Worm (Caenorhabditis elegans) whole organism, L4/young adult: ENCODE measurements around the gene D1086.9.

Source experiments
- dao-5 ChIP-seq: sonication (generic microtip); optimal IDR thresholded peaks from 2 replicates; lab custom pipeline; 2016; ENCODE audit warnings: missing genotype, missing genetic modification characterization, moderate library complexity, missing compliant biosample characterization
- him-1 ChIP-seq: sonication (generic microtip); optimal IDR thresholded peaks from 2 replicates; lab custom pipeline; 2016; ENCODE audit warnings: missing genotype, missing genetic modification reagents, missing genetic modification characterization, missing compliant biosample characterization

DNA sequence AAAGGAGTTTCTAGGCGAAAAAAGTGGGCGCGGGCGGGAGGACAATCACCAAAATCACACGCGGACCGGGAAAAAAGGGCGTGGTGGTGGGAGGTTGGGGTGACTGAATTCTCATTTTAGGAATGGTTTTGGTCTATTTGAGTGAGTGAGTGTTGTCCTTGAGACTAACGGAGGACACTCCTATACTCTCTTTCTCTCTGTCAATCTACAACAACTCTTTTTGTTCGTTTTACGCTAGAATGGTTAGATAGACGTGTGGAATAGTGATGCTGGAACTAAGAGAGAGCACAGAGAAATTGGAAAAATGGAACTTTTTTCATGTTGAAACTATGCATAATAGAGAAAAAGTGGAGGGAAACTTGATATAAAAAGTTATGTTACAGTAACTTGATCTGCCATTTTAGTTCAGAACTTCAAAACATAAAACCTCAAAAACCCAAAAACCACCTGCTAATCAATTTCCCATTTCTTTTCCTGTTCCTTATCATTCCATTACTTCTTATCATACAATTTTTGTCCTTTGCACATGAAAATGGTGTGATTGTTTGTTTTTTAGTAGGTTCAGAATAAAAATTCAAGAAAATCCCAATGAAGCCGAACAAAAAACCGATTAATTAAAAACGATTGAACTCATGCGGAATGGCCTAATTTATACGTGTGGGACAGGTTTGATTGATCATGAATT is 30.8 kb downstream of the D1086.9 start:
- TF ChIP-seq him-1 (tag; lab: Kevin White, UChicago): no peak
- no peak for TF ChIP-seq dao-5
